Worm (Caenorhabditis elegans) whole organism, late embryonic: ENCODE data around the gene pqn-36.

Source experiments
- C38D4.7 ChIP-seq: fragments of 200-800 bp; sonication (Bioruptor generic); optimal IDR thresholded peaks from 2 replicates; lab custom pipeline; 2018; ENCODE audit warnings: mild to moderate bottlenecking, missing genetic modification characterization, moderate library complexity, missing compliant biosample characterization
- F13H6.1 ChIP-seq: sonication (generic microtip); optimal IDR thresholded peaks from 2 replicates; lab custom pipeline; 2016; ENCODE audit warnings: missing genetic modification characterization, missing compliant biosample characterization
- K02D7.2 ChIP-seq: sonication (generic microtip); optimal IDR thresholded peaks from 2 replicates; lab custom pipeline; 2017; ENCODE audit warnings: mild to moderate bottlenecking, missing genetic modification characterization, missing compliant biosample characterization
- K09A11.1 ChIP-seq: sonication (generic microtip); optimal IDR thresholded peaks from 2 replicates; lab custom pipeline; 2017; ENCODE audit warnings: antibody characterized with exemption, mild to moderate bottlenecking, missing genetic modification characterization, missing compliant biosample characterization; ENCODE audit not compliant: insufficient read depth
- ahr-1 ChIP-seq: sonication (generic microtip); optimal IDR thresholded peaks from 2 replicates; lab custom pipeline; 2016; ENCODE audit warnings: missing genetic modification characterization, missing compliant biosample characterization
- ama-1 ChIP-seq: fragments of 150-350 bp; optimal IDR thresholded peaks from 2 replicates; lab custom pipeline; 2014
- ceh-18 ChIP-seq: sonication (generic microtip); optimal IDR thresholded peaks from 2 replicates; lab custom pipeline; 2016; ENCODE audit warnings: missing genetic modification characterization, missing compliant biosample characterization
- ceh-19 ChIP-seq: fragments of 200-800 bp; sonication (Bioruptor generic); optimal IDR thresholded peaks from 2 replicates; lab custom pipeline; 2018; ENCODE audit warnings: mild to moderate bottlenecking, missing genetic modification characterization, missing compliant biosample characterization
- ceh-22 ChIP-seq: sonication (generic microtip); optimal IDR thresholded peaks from 2 replicates; lab custom pipeline; 2017; ENCODE audit warnings: missing biosample characterization, missing genetic modification characterization
- ceh-31 ChIP-seq: sonication (generic microtip); optimal IDR thresholded peaks from 2 replicates; lab custom pipeline; 2016; ENCODE audit warnings: missing genetic modification characterization, missing compliant biosample characterization
- che-1 ChIP-seq: sonication (generic microtip); optimal IDR thresholded peaks from 2 replicates; lab custom pipeline; 2016; ENCODE audit warnings: mild to moderate bottlenecking, missing genetic modification characterization, missing compliant biosample characterization
- dve-1 ChIP-seq: sonication (generic microtip); optimal IDR thresholded peaks from 2 replicates; lab custom pipeline; 2017; ENCODE audit warnings: antibody characterized with exemption, mild to moderate bottlenecking, missing genetic modification characterization, missing compliant biosample characterization
- elt-4 ChIP-seq: sonication (generic microtip); optimal IDR thresholded peaks from 2 replicates; lab custom pipeline; 2016; ENCODE audit warnings: missing genetic modification characterization, missing compliant biosample characterization
- fax-1 ChIP-seq: sonication (generic microtip); optimal IDR thresholded peaks from 2 replicates; lab custom pipeline; 2016; ENCODE audit warnings: missing genotype, missing genetic modification characterization, missing compliant biosample characterization
- fkh-10 ChIP-seq: fragments of 150-350 bp; optimal IDR thresholded peaks from 2 replicates; lab custom pipeline; 2014; ENCODE audit warnings: missing biosample characterization, missing genetic modification reagents, missing genetic modification characterization
- fkh-6 ChIP-seq: sonication (generic microtip); optimal IDR thresholded peaks from 2 replicates; lab custom pipeline; 2016; ENCODE audit warnings: missing genetic modification characterization, missing compliant biosample characterization
- gmeb-2 ChIP-seq: sonication (generic microtip); optimal IDR thresholded peaks from 2 replicates; lab custom pipeline; 2016; ENCODE audit warnings: missing genetic modification characterization, inconsistent platforms, missing compliant biosample characterization
- hlh-30 ChIP-seq: sonication (generic microtip); optimal IDR thresholded peaks from 2 replicates; lab custom pipeline; 2017; ENCODE audit warnings: antibody characterized with exemption, missing genetic modification characterization, missing compliant biosample characterization; ENCODE audit not compliant: insufficient read depth
- lim-6 ChIP-seq: sonication (generic microtip); optimal IDR thresholded peaks from 2 replicates; lab custom pipeline; 2016; ENCODE audit warnings: missing genetic modification characterization, missing compliant biosample characterization
- madf-2 ChIP-seq: sonication (generic microtip); optimal IDR thresholded peaks from 2 replicates; lab custom pipeline; 2017; ENCODE audit warnings: missing genetic modification characterization, missing compliant biosample characterization
- nfya-1 ChIP-seq: sonication (generic microtip); optimal IDR thresholded peaks from 2 replicates; lab custom pipeline; 2017; ENCODE audit warnings: missing genetic modification characterization, mild to moderate bottlenecking, missing compliant biosample characterization, antibody characterized with exemption, moderate library complexity
- nhr-11 ChIP-seq: fragments of 150-350 bp; optimal IDR thresholded peaks from 2 replicates; lab custom pipeline; 2014; ENCODE audit warnings: missing biosample characterization, missing genetic modification characterization
- nhr-232 ChIP-seq: sonication (generic microtip); optimal IDR thresholded peaks from 2 replicates; lab custom pipeline; 2016; ENCODE audit warnings: missing genetic modification characterization, missing compliant biosample characterization
- npax-4 ChIP-seq: sonication (generic microtip); optimal IDR thresholded peaks from 2 replicates; lab custom pipeline; 2016; ENCODE audit warnings: missing genetic modification characterization, missing compliant biosample characterization
- pat-9 ChIP-seq: fragments of 200-800 bp; sonication (Bioruptor generic); optimal IDR thresholded peaks from 2 replicates; lab custom pipeline; 2018; ENCODE audit warnings: mild to moderate bottlenecking, missing genetic modification characterization, moderate library complexity, missing compliant biosample characterization
- pax-1 ChIP-seq: fragments of 150-350 bp; optimal IDR thresholded peaks from 2 replicates; lab custom pipeline; 2014; ENCODE audit warnings: missing biosample characterization, missing genetic modification characterization
- pqm-1 ChIP-seq: sonication (generic microtip); optimal IDR thresholded peaks from 2 replicates; lab custom pipeline; 2016; ENCODE audit warnings: missing genetic modification characterization, missing compliant biosample characterization
- pros-1 ChIP-seq: fragments of 150-350 bp; optimal IDR thresholded peaks from 2 replicates; lab custom pipeline; 2014; ENCODE audit warnings: missing biosample characterization, missing genetic modification reagents, missing genetic modification characterization
- sdc-2 ChIP-seq: sonication (generic microtip); optimal IDR thresholded peaks from 2 replicates; lab custom pipeline; 2016; ENCODE audit warnings: missing genotype, missing genetic modification characterization, missing compliant biosample characterization
- tbx-2 ChIP-seq: sonication (generic microtip); optimal IDR thresholded peaks from 2 replicates; lab custom pipeline; 2016; ENCODE audit warnings: missing genetic modification characterization, missing compliant biosample characterization
- unc-42 ChIP-seq: sonication (generic microtip); optimal IDR thresholded peaks from 2 replicates; lab custom pipeline; 2016; ENCODE audit warnings: missing genotype, missing genetic modification characterization, missing compliant biosample characterization
- zip-5 ChIP-seq: sonication (generic microtip); optimal IDR thresholded peaks from 2 replicates; lab custom pipeline; 2016; ENCODE audit warnings: missing genetic modification characterization, missing compliant biosample characterization
- ztf-16 ChIP-seq: sonication (generic microtip); optimal IDR thresholded peaks from 2 replicates; lab custom pipeline; 2017; ENCODE audit warnings: missing genetic modification characterization, missing compliant biosample characterization

Gene pqn-36

DNA sequence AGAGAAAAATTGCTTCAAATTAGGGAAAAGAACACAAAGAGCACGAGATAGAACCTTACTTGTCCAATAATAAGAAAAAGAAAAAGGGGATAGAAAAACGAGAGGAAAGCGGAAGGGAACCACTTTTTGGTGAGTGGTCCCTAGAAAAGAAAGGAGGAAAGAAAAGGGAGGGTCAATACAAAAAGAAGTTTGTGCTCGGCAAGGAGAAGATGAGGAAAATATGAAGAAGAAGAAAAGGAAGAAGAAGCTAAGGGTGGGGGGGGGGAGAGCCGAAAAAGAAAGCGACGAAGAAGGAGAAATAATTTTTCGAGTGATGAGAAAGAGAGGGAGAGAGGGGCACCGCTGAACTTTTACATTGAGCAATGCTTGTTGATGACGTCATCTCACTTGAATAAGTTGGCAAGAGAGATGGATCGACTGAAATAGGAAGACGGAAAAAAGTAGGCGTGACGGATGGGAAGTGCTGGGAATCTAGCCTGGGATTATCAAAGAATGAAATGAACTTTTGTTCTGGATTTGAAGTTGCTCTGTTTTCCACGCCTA lies 29.4 kb downstream of the pqn-36 start:
- no peak for TF ChIP-seq che-1 (tag; lab: Kevin White, UChicago)
- no peak for TF ChIP-seq npax-4 (tag; lab: Kevin White, UChicago)
- TF ChIP-seq ceh-22 = no peak
- TF ChIP-seq ceh-31 (tag; lab: Kevin White, UChicago) = peak; percentile 41
- no peak for TF ChIP-seq fax-1 (tag; lab: Kevin White, UChicago)
- TF ChIP-seq pros-1 (tag; lab: Kevin White, UChicago) = no peak
- no peak for TF ChIP-seq fkh-10 (GFP tag; lab: Kevin White, UChicago)
- no peak for TF ChIP-seq C38D4.7 (GFP tag; lab: Kevin White, UChicago)
- no peak for TF ChIP-seq elt-4 (tag; lab: Kevin White, UChicago)
- peak; percentile 31 for TF ChIP-seq nfya-1
- TF ChIP-seq tbx-2 (tag; lab: Kevin White, UChicago) = peak; percentile 18
- TF ChIP-seq gmeb-2 (tag; lab: Kevin White, UChicago) = no peak
- TF ChIP-seq nhr-11 (tag; lab: Kevin White, UChicago) = no peak
- no peak for TF ChIP-seq fkh-6
- TF ChIP-seq unc-42 (tag; lab: Kevin White, UChicago) = peak; percentile 79
- TF ChIP-seq madf-2 (tag; lab: Kevin White, UChicago) = no peak
- no peak for TF ChIP-seq hlh-30 (tag; lab: Kevin White, UChicago)
- TF ChIP-seq, all 69 proteins: peak for 4

DNA sequence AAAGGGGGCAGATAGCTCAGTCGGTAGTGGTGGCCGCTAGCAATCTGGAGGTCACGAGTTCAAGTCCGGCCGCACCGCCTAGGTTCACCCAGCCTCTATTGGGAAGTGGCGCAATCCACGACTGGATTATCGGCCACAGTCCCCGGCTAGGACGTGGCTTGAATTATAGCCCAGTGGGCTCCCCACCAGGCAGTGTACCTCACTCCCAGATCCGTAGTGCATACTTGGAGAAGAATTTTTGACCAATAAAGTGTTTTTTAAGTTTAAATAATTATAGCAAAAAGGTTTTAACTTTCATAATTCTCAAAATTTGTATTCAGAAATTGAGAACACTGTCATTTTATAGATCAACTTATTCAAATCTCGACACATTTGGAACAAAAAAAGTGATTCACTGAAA lies 29.9 kb downstream of the pqn-36 start:
- TF ChIP-seq ama-1 = no peak

DNA sequence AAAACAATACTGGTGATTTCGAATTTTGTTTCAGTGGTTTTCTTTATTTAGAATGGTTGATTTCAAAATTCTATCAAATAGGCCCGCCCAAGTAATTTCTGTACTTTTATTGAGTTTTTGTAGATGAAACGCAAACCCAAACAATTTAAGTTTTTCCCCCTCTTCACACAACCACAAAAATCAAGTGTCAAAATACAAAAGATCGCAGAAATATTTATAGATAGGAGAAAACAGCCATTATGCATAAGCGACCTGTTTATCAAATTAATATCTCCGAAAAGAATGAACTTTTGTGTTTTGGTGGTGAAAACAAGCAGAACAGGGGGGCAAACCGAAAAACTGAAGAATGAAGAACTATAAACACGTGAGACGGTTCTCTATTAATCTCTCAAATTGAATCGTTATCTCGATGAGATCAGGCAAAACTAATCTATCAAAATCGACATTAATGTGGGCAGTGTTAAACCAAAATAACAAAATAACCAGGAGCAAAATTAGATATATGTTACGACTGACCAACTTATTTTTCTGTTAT lies 31.1 kb downstream of the pqn-36 start:
- TF ChIP-seq K02D7.2 (tag; lab: Kevin White, UChicago) (no peak), ahr-1 (tag; lab: Kevin White, UChicago) (no peak), pax-1 (tag; lab: Kevin White, UChicago) (no peak)
- TF ChIP-seq, all 69 proteins: peak for 0

ce11 chrX:15382914-15383313 lies 32.4 kb downstream of the pqn-36 start:
- TF ChIP-seq ceh-18 (tag; lab: Kevin White, UChicago) (peak; percentile 0), pqm-1 (tag; lab: Kevin White, UChicago) (no peak)

DNA sequence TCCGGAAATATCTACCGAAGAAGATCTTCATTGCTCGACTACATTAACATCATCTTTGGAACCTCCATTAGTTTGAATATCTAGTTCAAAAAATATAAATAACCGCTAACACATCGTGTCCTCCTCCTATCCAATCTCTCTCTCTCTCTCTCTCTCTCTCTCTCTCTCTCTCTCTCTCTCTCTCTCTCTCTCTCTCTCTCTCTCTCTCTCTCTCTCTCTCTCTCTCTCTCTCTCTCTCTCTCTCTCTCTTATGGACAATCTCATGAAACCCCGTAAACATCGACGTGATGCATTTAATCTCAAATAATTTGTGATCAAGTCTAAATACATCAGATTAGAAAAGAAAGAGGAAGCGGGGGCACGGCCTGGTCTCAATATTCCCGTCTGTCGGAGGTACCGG lies 33.0 kb downstream of the pqn-36 start:
- TF ChIP-seq ceh-31 (tag; lab: Kevin White, UChicago) (no peak), nhr-232 (tag; lab: Kevin White, UChicago) (no peak), lim-6 (tag; lab: Kevin White, UChicago) (no peak), zip-5 (tag; lab: Kevin White, UChicago) (no peak), ceh-19 (GFP tag; lab: Kevin White, UChicago) (no peak), gmeb-2 (tag; lab: Kevin White, UChicago) (no peak), F13H6.1 (tag; lab: Kevin White, UChicago) (no peak), sdc-2 (tag; lab: Kevin White, UChicago) (no peak)

- TF ChIP-seq K09A11.1 (tag; lab: Kevin White, UChicago) (no peak), pat-9 (tag; lab: Kevin White, UChicago) (no peak), tbx-2 (tag; lab: Kevin White, UChicago) (no peak), pqm-1 (tag; lab: Kevin White, UChicago) (no peak), ceh-18 (tag; lab: Kevin White, UChicago) (no peak), ceh-22 (no peak), fkh-10 (GFP tag; lab: Kevin White, UChicago) (no peak), pros-1 (tag; lab: Kevin White, UChicago) (no peak), nfya-1 (no peak), ztf-16 (no peak), dve-1 (tag; lab: Kevin White, UChicago) (no peak)
Observed at ce11 chrX:15381486-15381885, 33.8 kb downstream of the pqn-36 start.
